ENCODE assay signal across 7 worm cellular contexts in genomic region chrV:13660660-13661325, ce11.
TF ChIP-seq lines count a peak whose summit lies in the region.

letm-1 (plus strand) TSS chrV:13661257.

TF ChIP-seq in whole organism, L1 larva, 84 proteins besides CTCF, POLR2A, EP300 and RAD21 (continues in another document):
- TF ChIP-seq alr-1 (tag; optimal IDR thresholded peaks at IDR 0.05; lab: Kevin White, UChicago; ENCODE audit: borderline replicate concordance), result no peak
- TF ChIP-seq unc-30 (tag; optimal IDR thresholded peaks at IDR 0.05; lab: Kevin White, UChicago), result no peak
- TF ChIP-seq unc-98 (GFP tag; IDR thresholded peaks at IDR 0.05; lab: Robert Waterston, UW), result no peak
- no peak for TF ChIP-seq mef-2 (tag; optimal IDR thresholded peaks at IDR 0.05; lab: Kevin White, UChicago)
- no peak for TF ChIP-seq nhr-237 (tag; optimal IDR thresholded peaks at IDR 0.05; lab: Kevin White, UChicago)
- TF ChIP-seq pag-3 (tag; optimal IDR thresholded peaks at IDR 0.05; lab: Kevin White, UChicago; ENCODE audit: borderline replicate concordance, insufficient read depth), result no peak
- TF ChIP-seq ceh-8 (GFP tag; optimal IDR thresholded peaks at IDR 0.05; lab: Kevin White, UChicago), result no peak
- no peak for TF ChIP-seq efl-1 (optimal IDR thresholded peaks at IDR 0.05; lab: Kevin White, UChicago)
- TF ChIP-seq efl-1 (GFP tag; optimal IDR thresholded peaks at IDR 0.05 in 1 of 2; lab: Kevin White, UChicago), result no peak
- TF ChIP-seq vab-15 (tag; optimal IDR thresholded peaks at IDR 0.05; lab: Kevin White, UChicago), result no peak
- peak; percentile 17 to 54 for TF ChIP-seq lin-35 (GFP tag; optimal IDR thresholded peaks at IDR 0.05; lab: Kevin White, UChicago)
- peak in 2 of 3 experiments; percentile 9 to 38 for TF ChIP-seq dpl-1 (GFP tag; optimal IDR thresholded peaks at IDR 0.05; lab: Kevin White, UChicago)
- peak; percentile 39 for TF ChIP-seq snu-23 (GFP tag; optimal IDR thresholded peaks at IDR 0.05; lab: Kevin White, UChicago)

TF ChIP-seq in whole organism, L2 larva, 48 proteins besides CTCF, POLR2A, EP300 and RAD21:
- TF ChIP-seq nhr-77 (tag; optimal IDR thresholded peaks at IDR 0.05; lab: Kevin White, UChicago), result no peak
- peak; percentile 9 for TF ChIP-seq nhr-129 (tag; optimal IDR thresholded peaks at IDR 0.05; lab: Kevin White, UChicago)
- peak in 1 of 2 experiments; percentile 21 for TF ChIP-seq lsy-2 (tag; optimal IDR thresholded peaks at IDR 0.05; lab: Kevin White, UChicago)
- peak; percentile 32 for TF ChIP-seq fos-1 (tag; optimal IDR thresholded peaks at IDR 0.05; lab: Kevin White, UChicago)
- TF ChIP-seq C34F6.9 (tag; optimal IDR thresholded peaks at IDR 0.05; lab: Kevin White, UChicago), result peak; percentile 24
- TF ChIP-seq crh-2 (tag; optimal IDR thresholded peaks at IDR 0.05; lab: Kevin White, UChicago), result peak; percentile 58

TF ChIP-seq in whole organism, L3 larva, 47 proteins besides CTCF, POLR2A, EP300 and RAD21 (continues in another document):
- no peak for TF ChIP-seq nhr-76 (tag; optimal IDR thresholded peaks at IDR 0.05; lab: Kevin White, UChicago)
- no peak for TF ChIP-seq tbx-2 (tag; optimal IDR thresholded peaks at IDR 0.05; lab: Kevin White, UChicago)
- peak; percentile 22 for TF ChIP-seq snpc-4 (tag; optimal IDR thresholded peaks at IDR 0.05; lab: Kevin White, UChicago)
- no peak for TF ChIP-seq sea-2 (GFP tag; optimal IDR thresholded peaks at IDR 0.05; lab: Kevin White, UChicago)
- TF ChIP-seq elt-2 (tag; optimal IDR thresholded peaks at IDR 0.05; lab: Kevin White, UChicago), result peak; percentile 39
- TF ChIP-seq egl-5 (tag; optimal IDR thresholded peaks at IDR 0.05; lab: Kevin White, UChicago), result no peak
- no peak for TF ChIP-seq R02D3.7 (tag; optimal IDR thresholded peaks at IDR 0.05; lab: Kevin White, UChicago)
- no peak for TF ChIP-seq zag-1 (tag; optimal IDR thresholded peaks at IDR 0.05; lab: Kevin White, UChicago)
- no peak for TF ChIP-seq mdl-1 (tag; optimal IDR thresholded peaks at IDR 0.05; lab: Kevin White, UChicago)
- no peak for TF ChIP-seq nhr-11 (tag; optimal IDR thresholded peaks at IDR 0.05; lab: Kevin White, UChicago)
- TF ChIP-seq ceh-82 (tag; optimal IDR thresholded peaks at IDR 0.05; lab: Kevin White, UChicago), result no peak
- peak; percentile 16 for TF ChIP-seq ceh-28 (tag; optimal IDR thresholded peaks at IDR 0.05; lab: Kevin White, UChicago)
- no peak for TF ChIP-seq ama-1 (optimal IDR thresholded peaks at IDR 0.05; lab: Kevin White, UChicago)
- TF ChIP-seq pqm-1 (tag; optimal IDR thresholded peaks at IDR 0.05; lab: Kevin White, UChicago), result peak; percentile 65
- TF ChIP-seq lin-15B (tag; optimal IDR thresholded peaks at IDR 0.05; lab: Kevin White, UChicago), result no peak
- TF ChIP-seq elt-1 (tag; optimal IDR thresholded peaks at IDR 0.05; lab: Kevin White, UChicago), result no peak

TF ChIP-seq in whole organism, L4 larva, 104 proteins besides CTCF, POLR2A, EP300 and RAD21 (continues in another document):
- TF ChIP-seq dpl-1 (GFP tag; optimal IDR thresholded peaks at IDR 0.05; lab: Kevin White, UChicago) (no peak), unc-62 (GFP tag; optimal IDR thresholded peaks at IDR 0.05 in 1 of 2; lab: Kevin White, UChicago) (peak in 1 of 2 experiments; percentile 33), unc-62 (tag; optimal IDR thresholded peaks at IDR 0.05; lab: Kevin White, UChicago) (no peak), ceh-32 (tag; optimal IDR thresholded peaks at IDR 0.05; lab: Kevin White, UChicago; ENCODE audit: poor library complexity) (no peak), hlh-11 (tag; optimal IDR thresholded peaks at IDR 0.05; lab: Kevin White, UChicago) (peak; percentile 54), hmg-1.1 (GFP tag; IDR thresholded peaks at IDR 0.05; lab: Robert Waterston, UW) (no peak), ama-1 (optimal IDR thresholded peaks at IDR 0.05; lab: Kevin White, UChicago) (no peak), fos-1 (tag; optimal IDR thresholded peaks at IDR 0.05; lab: Kevin White, UChicago) (no peak), ceh-28 (tag; optimal IDR thresholded peaks at IDR 0.05; lab: Kevin White, UChicago) (peak; percentile 24), nhr-28 (tag; optimal IDR thresholded peaks at IDR 0.05; lab: Kevin White, UChicago) (peak; percentile 45), dmd-6 (GFP tag; IDR thresholded peaks at IDR 0.05; lab: Robert Waterston, UW) (peak; percentile 23; the same call in 1 of the 2 replicates), hlh-30 (tag; optimal IDR thresholded peaks at IDR 0.05; lab: Kevin White, UChicago; ENCODE audit: insufficient read depth) (peak; percentile 25), mes-2 (tag; optimal IDR thresholded peaks at IDR 0.05; lab: Kevin White, UChicago; ENCODE audit: poor library complexity, severe bottlenecking) (peak; percentile 43), nhr-77 (tag; optimal IDR thresholded peaks at IDR 0.05; lab: Kevin White, UChicago) (peak; percentile 15)

TF ChIP-seq in whole organism, late embryonic, 69 proteins besides CTCF, POLR2A, EP300 and RAD21:
- TF ChIP-seq tbx-2 (tag; optimal IDR thresholded peaks at IDR 0.05; lab: Kevin White, UChicago) (peak; percentile 11), unc-86 (tag; optimal IDR thresholded peaks at IDR 0.05; lab: Kevin White, UChicago) (no peak), che-1 (tag; optimal IDR thresholded peaks at IDR 0.05; lab: Kevin White, UChicago) (no peak), ceh-6 (GFP tag; optimal IDR thresholded peaks at IDR 0.05; lab: Kevin White, UChicago) (no peak)

TF ChIP-seq in whole organism, mixed stage, embryonic, 35 proteins besides CTCF, POLR2A, EP300 and RAD21:
- TF ChIP-seq mep-1 (tag; optimal IDR thresholded peaks at IDR 0.05; lab: Kevin White, UChicago) (peak; percentile 4), snpc-4 (tag; optimal IDR thresholded peaks at IDR 0.05; lab: Kevin White, UChicago) (no peak), lin-32 (GFP tag; optimal IDR thresholded peaks at IDR 0.05; lab: Kevin White, UChicago) (no peak)

TF ChIP-seq in whole organism, young adult, 124 proteins besides CTCF, POLR2A, EP300 and RAD21:
- TF ChIP-seq madf-6 (GFP tag; IDR thresholded peaks at IDR 0.05; lab: Robert Waterston, UW) (0 out of 2 replicates have a peak, but pooled peaks have one; percentile 18), ztf-18 (tag; optimal IDR thresholded peaks at IDR 0.05; lab: Kevin White, UChicago) (peak; percentile 15), snpc-4 (GFP tag; optimal IDR thresholded peaks at IDR 0.05; lab: Kevin White, UChicago) (no peak), snpc-4 (tag; optimal IDR thresholded peaks at IDR 0.05; lab: Kevin White, UChicago) (no peak), fkh-3 (tag; optimal IDR thresholded peaks at IDR 0.05; lab: Kevin White, UChicago) (no peak), nhr-80 (tag; optimal IDR thresholded peaks at IDR 0.05; lab: Kevin White, UChicago) (peak; percentile 51), tbp1 (GFP tag; optimal IDR thresholded peaks at IDR 0.05; lab: Kevin White, UChicago) (no peak), mcd-1 (GFP tag; IDR thresholded peaks at IDR 0.05; lab: Robert Waterston, UW) (peak; percentile 14; the same call in 1 of the 2 replicates), pbrm-1 (GFP tag; IDR thresholded peaks at IDR 0.05; lab: Robert Waterston, UW) (0 out of 2 replicates have a peak, but pooled peaks have one; percentile 24), attf-5 (GFP tag; optimal IDR thresholded peaks at IDR 0.05; lab: Kevin White, UChicago) (peak; percentile 21), cebp-1 (GFP tag; IDR thresholded peaks at IDR 0.05; lab: Robert Waterston, UW) (peak; percentile 38; the same call in 1 of the 2 replicates), cebp-1 (tag; optimal IDR thresholded peaks at IDR 0.05; lab: Kevin White, UChicago) (peak; percentile 92), T26A5.8 (tag; optimal IDR thresholded peaks at IDR 0.05; lab: Kevin White, UChicago) (no peak), lin-26 (GFP tag; IDR thresholded peaks at IDR 0.05; lab: Robert Waterston, UW) (peak; percentile 15; the same call in 1 of the 2 replicates), ekl-4 (GFP tag; IDR thresholded peaks at IDR 0.05; lab: Robert Waterston, UW) (no peak)
